Fruit fly (Drosophila melanogaster) whole organism, wandering third instar larva: ENCODE measurements around the gene CG7099.

ENCODE experiments used
- Abd-B ChIP-seq: fragments of >200 bp; optimal IDR thresholded peaks from 2 replicates; lab custom pipeline; 2017; ENCODE audit warnings: missing biosample characterization, missing genetic modification characterization
- Dfd ChIP-seq: fragments of >200 bp; optimal IDR thresholded peaks from 2 replicates; lab custom pipeline; 2017; ENCODE audit warnings: missing biosample characterization, missing genetic modification characterization
- Dif ChIP-seq: fragments of 200-275, 200-300 bp; sonication (Bioruptor generic); optimal IDR thresholded peaks from 2 replicates; lab custom pipeline; 2018; ENCODE audit warnings: missing biosample characterization, missing genetic modification characterization; ENCODE audit not compliant: partially characterized antibody
- Hr78 ChIP-seq: fragments of >200 bp; optimal IDR thresholded peaks from 2 replicates; lab custom pipeline; 2017; ENCODE audit warnings: missing biosample characterization, missing genetic modification characterization
- Myc ChIP-seq: fragments of >200 bp; optimal IDR thresholded peaks from 2 replicates; lab custom pipeline; 2017
- Rel ChIP-seq, 2 experiments: fragments of 200-800 bp; sonication (Bioruptor generic) in 1 of 2; optimal IDR thresholded peaks; 2 replicates in 1 of 2; 3 replicates in 1 of 2; lab custom pipeline; 2016 to 2019; ENCODE audit warnings: mild to moderate bottlenecking in 2 of 2, missing biosample characterization in 2 of 2, missing genetic modification characterization in 2 of 2, moderate library complexity in 1 of 2
- dsf ChIP-seq: sonication (Bioruptor generic); optimal IDR thresholded peaks from 2 replicates; lab custom pipeline; 2016; ENCODE audit warnings: missing biosample characterization, missing genetic modification characterization, borderline replicate concordance
- fru ChIP-seq: fragments of 200-800 bp; sonication (Bioruptor generic); optimal IDR thresholded peaks from 3 replicates; lab custom pipeline; 2016; ENCODE audit warnings: missing biosample characterization, mild to moderate bottlenecking, missing genetic modification characterization
- h ChIP-seq: fragments of 200-800 bp; sonication (Bioruptor generic); optimal IDR thresholded peaks from 3 replicates; lab custom pipeline; 2016; ENCODE audit warnings: missing biosample characterization, mild to moderate bottlenecking, missing genetic modification characterization
- psq ChIP-seq: fragments of 200-800 bp; sonication (Bioruptor generic); optimal IDR thresholded peaks from 3 replicates; lab custom pipeline; 2017; ENCODE audit warnings: missing biosample characterization, mild to moderate bottlenecking, missing genetic modification characterization, moderate library complexity
- sage ChIP-seq: fragments of 200-800 bp; sonication (Bioruptor generic); optimal IDR thresholded peaks from 2 replicates; lab custom pipeline; 2016; ENCODE audit warnings: missing biosample characterization, mild to moderate bottlenecking, missing genetic modification characterization
- tai ChIP-seq: sonication (Bioruptor generic); optimal IDR thresholded peaks from 2 replicates; lab custom pipeline; 2016; ENCODE audit warnings: missing biosample characterization, missing genetic modification characterization

DNA sequence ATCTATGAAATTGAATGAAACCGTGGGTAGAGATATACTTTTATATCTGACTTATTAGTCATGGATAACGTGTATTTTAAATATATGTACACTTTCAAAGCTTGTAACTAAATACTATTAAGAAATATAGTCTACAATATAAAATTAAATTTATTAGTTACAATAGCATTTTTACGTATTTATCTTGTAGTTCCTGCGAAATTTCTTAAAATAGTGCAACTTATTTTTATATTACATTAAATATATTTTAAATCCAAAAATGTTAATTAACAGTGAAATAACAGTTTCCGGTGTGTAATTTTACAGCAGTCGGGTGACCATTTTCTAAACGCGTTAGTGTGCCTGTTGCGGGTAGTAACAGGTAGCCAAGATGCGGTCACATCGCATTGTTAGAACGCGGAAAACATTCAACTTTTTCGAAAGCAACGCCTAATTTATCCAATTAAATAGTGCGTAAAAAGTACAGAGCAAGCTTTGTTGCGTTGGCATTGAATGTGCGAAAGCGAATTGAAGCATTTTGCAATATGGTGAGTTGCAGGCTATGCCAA is 11.3 kb downstream of the CG7099 start, which contains the start of the genes CG10859 and CG7110:
- TF ChIP-seq fru (GFP tag; lab: Kevin White, UChicago): no peak
- TF ChIP-seq Rel (GFP tag; optimal IDR thresholded peaks at IDR 0.05; lab: Kevin White, UChicago): no peak
- TF ChIP-seq Rel (tag; optimal IDR thresholded peaks at IDR 0.05; lab: Kevin White, UChicago): no peak
- TF ChIP-seq Myc (lab: Kevin White, UChicago): peak; percentile 21
- TF ChIP-seq tai: no peak
- TF ChIP-seq Dfd (GFP tag; lab: Kevin White, UChicago): no peak
- TF ChIP-seq psq (GFP tag; lab: Kevin White, UChicago): no peak
- peak; percentile 21 for TF ChIP-seq h
- no peak for TF ChIP-seq Dif (GFP tag; lab: Kevin White, UChicago)
- no peak for TF ChIP-seq dsf (GFP tag; lab: Kevin White, UChicago)
- TF ChIP-seq Abd-B (GFP tag; lab: Kevin White, UChicago): no peak
- no peak for TF ChIP-seq Hr78 (GFP tag; lab: Kevin White, UChicago)
- peak; percentile 48 for TF ChIP-seq sage (GFP tag; lab: Kevin White, UChicago)
